Worm (Caenorhabditis elegans): ENCODE results near the gene F54F2.14.

- no peak for TF ChIP-seq tab-1 (GFP tag; IDR thresholded peaks at IDR 0.05)
- TF ChIP-seq T22C8.4 (GFP tag; IDR thresholded peaks at IDR 0.05): no peak
- no peak for TF ChIP-seq flt-1 (GFP tag; IDR thresholded peaks at IDR 0.05)
- no peak for TF ChIP-seq ztf-23 (GFP tag; IDR thresholded peaks at IDR 0.05)
- TF ChIP-seq ztf-29 (GFP tag; IDR thresholded peaks at IDR 0.05): no peak
Observed at ce11 chrIII:8831059-8831750, 39.9 kb downstream of the F54F2.14 start, which contains the start of gene F44E2.10.
